Fruit fly (Drosophila melanogaster): ENCODE results near the gene CG14715.

DNA sequence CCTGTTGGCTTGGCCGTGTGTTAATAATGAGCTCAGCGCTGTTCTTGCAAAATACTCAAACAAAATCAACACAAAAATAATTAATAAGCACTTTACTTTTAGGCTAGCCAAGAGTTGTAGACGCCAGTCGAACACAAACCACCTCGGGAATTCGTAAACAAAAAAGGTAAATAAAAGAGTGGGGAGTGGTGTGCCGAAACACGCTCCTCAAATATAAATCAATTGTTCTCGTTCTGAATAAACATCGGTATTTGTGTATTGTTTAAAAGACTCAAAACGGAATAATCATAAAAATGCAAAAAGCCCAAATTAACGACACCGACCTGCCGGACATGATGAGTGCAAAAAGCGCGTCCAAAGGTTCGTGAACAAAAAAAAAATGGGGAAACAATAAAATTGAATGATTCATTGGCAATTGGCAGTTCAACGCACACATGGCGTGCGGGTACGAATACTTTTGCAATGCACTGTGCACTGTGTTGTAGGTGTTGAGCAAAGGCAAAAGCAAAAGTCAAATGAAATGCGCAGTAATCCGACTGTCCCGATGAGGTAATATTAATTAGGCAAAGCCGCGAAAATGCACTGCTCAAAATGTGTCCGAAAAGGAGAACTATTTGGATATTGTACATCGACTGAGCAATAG, 34.0 kb upstream of the CG14715 start:
- no peak for TF ChIP-seq CG8301 (tag; optimal IDR thresholded peaks at IDR 0.05)
- TF ChIP-seq CG9948 (tag; optimal IDR thresholded peaks at IDR 0.05) = no peak
- no peak for TF ChIP-seq Pif1A (GFP tag; optimal IDR thresholded peaks at IDR 0.05)
- TF ChIP-seq Pif1B (GFP tag; optimal IDR thresholded peaks at IDR 0.05) = no peak
- no peak for TF ChIP-seq Snoo (tag; optimal IDR thresholded peaks at IDR 0.05)

Data from whole organism, pupa.